Worm (Caenorhabditis elegans) whole organism, L4 larva: Measurements from ENCODE around the gene galt-1.

ENCODE experiments used
- skn-1 ChIP-seq: fragments of 150-350 bp; optimal IDR thresholded peaks from 2 replicates; lab custom pipeline; 2014; ENCODE audit warnings: missing biosample characterization, missing genetic modification characterization
- unc-62 ChIP-seq, 3 experiments: fragments of 150-350 bp in 1 of 3; sonication (generic microtip); optimal IDR thresholded peaks in 2 of 3; peaks in 1 of 3; 1 replicate in 1 of 3; 2 replicates in 2 of 3; lab custom pipeline; 2014 to 2017; ENCODE audit warnings: missing biosample characterization in 3 of 3, missing genetic modification characterization in 3 of 3, missing genetic modification reagents in 3 of 3, missing genotype in 1 of 3

DNA sequence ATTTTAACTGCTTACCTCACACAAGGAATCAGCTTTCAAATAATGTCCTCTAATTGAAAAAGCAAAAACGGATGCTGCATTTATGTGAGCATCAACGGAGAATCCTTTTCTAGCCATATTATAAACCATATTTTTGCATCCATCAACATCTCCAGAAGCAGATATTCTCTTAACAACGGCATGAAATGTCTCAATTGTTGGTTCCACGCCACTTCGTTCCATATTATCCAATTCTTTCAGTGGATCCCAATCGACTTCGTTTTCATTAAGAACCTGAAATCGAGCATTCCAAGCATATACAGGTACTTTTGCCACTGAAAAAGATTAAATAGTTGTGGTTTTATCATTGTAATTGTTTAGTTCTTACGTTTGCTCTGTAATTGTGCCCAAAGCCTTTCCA, 13.8 kb upstream of the galt-1 start:
- TF ChIP-seq skn-1: no peak
- peak in 1 of 2 experiments; percentile 90 for TF ChIP-seq unc-62 (GFP tag; optimal IDR thresholded peaks at IDR 0.05 in 1 of 2; lab: Kevin White, UChicago)
- no peak for TF ChIP-seq unc-62 (tag; optimal IDR thresholded peaks at IDR 0.05; lab: Kevin White, UChicago)
